Worm (Caenorhabditis elegans) whole organism, young adult: Measurements from ENCODE around the gene hlh-6.

Experiments
- B0019.2 ChIP-seq: fragments of 200-800 bp; sonication (Bioruptor generic); conservative IDR thresholded peaks from 2 replicates; pipeline ENCODE4 v1.3.6; 2022; ENCODE audit warnings: missing genetic modification reagents, missing genetic modification characterization, missing compliant biosample characterization
- B0035.1 ChIP-seq: sonication (generic microtip); optimal IDR thresholded peaks from 2 replicates; lab custom pipeline; 2016; ENCODE audit warnings: missing genetic modification characterization, mild to moderate bottlenecking, missing compliant biosample characterization, missing genotype, missing genetic modification reagents
- B0261.1 ChIP-seq: sonication (generic microtip); optimal IDR thresholded peaks from 2 replicates; lab custom pipeline; 2016; ENCODE audit warnings: mild to moderate bottlenecking, missing genetic modification characterization, moderate library complexity, missing compliant biosample characterization
- C06A6.2 ChIP-seq: fragments of 200-800 bp; sonication (Bioruptor generic); conservative IDR thresholded peaks from 2 replicates; pipeline ENCODE4 v1.3.6; 2022; ENCODE audit warnings: missing genetic modification characterization, missing compliant biosample characterization
- F23B12.7 ChIP-seq: sonication (generic microtip); optimal IDR thresholded peaks from 2 replicates; lab custom pipeline; 2017; ENCODE audit warnings: missing genetic modification characterization, mild to moderate bottlenecking, missing compliant biosample characterization, antibody characterized with exemption, moderate library complexity; ENCODE audit not compliant: insufficient read depth
- F49E8.2 ChIP-seq: sonication (generic microtip); optimal IDR thresholded peaks from 3 replicates; lab custom pipeline; 2017; ENCODE audit warnings: missing genetic modification characterization, mild to moderate bottlenecking, missing compliant biosample characterization, antibody characterized with exemption, moderate library complexity; ENCODE audit not compliant: insufficient read depth
- F52B5.7 ChIP-seq: sonication (generic microtip); optimal IDR thresholded peaks from 2 replicates; lab custom pipeline; 2016; ENCODE audit warnings: mild to moderate bottlenecking, missing genetic modification characterization, missing compliant biosample characterization
- F57C9.4 ChIP-seq: sonication (generic microtip); optimal IDR thresholded peaks from 2 replicates; lab custom pipeline; 2017; ENCODE audit warnings: mild to moderate bottlenecking, missing genetic modification characterization, missing compliant biosample characterization
- K11D2.4 ChIP-seq: fragments of 200-800 bp; sonication (Bioruptor generic); IDR thresholded peaks from 2 replicates; pipeline ENCODE4 v1.3.6; 2022; ENCODE audit warnings: missing genetic modification reagents, missing genetic modification characterization, missing compliant biosample characterization
- T26A5.8 ChIP-seq: sonication (generic microtip); optimal IDR thresholded peaks from 2 replicates; lab custom pipeline; 2016; ENCODE audit warnings: missing genetic modification characterization, missing compliant biosample characterization
- Y53F4B.3 ChIP-seq: fragments of 200-800 bp; sonication (Bioruptor generic); IDR thresholded peaks from 2 replicates; pipeline ENCODE4 v1.3.6; 2022; ENCODE audit warnings: missing genetic modification reagents, missing genetic modification characterization, missing compliant biosample characterization
- Y67H2A.10 ChIP-seq: fragments of 200-800 bp; sonication (Bioruptor generic); conservative IDR thresholded peaks from 2 replicates; pipeline ENCODE4 v1.3.6; 2022; ENCODE audit warnings: missing genetic modification reagents, missing genetic modification characterization, missing compliant biosample characterization
- Y79H2A.3 ChIP-seq: fragments of 200-800 bp; sonication (Bioruptor generic); conservative IDR thresholded peaks from 2 replicates; pipeline ENCODE4 v1.3.6; 2022; ENCODE audit warnings: missing genetic modification reagents, missing genetic modification characterization, missing compliant biosample characterization
- ZK185.1 ChIP-seq: sonication (generic microtip); optimal IDR thresholded peaks from 2 replicates; lab custom pipeline; 2016; ENCODE audit warnings: mild to moderate bottlenecking, missing genetic modification characterization, missing compliant biosample characterization; ENCODE audit not compliant: poor library complexity, severe bottlenecking
- aptf-2 ChIP-seq: fragments of 200-800 bp; sonication (Bioruptor generic); conservative IDR thresholded peaks from 2 replicates; pipeline ENCODE4 v1.3.6; 2022; ENCODE audit warnings: missing genetic modification reagents, missing genetic modification characterization, missing compliant biosample characterization
- bed-1 ChIP-seq: fragments of 200-800 bp; sonication (Bioruptor generic); IDR thresholded peaks from 2 replicates; pipeline ENCODE4 v1.3.6; 2022; ENCODE audit warnings: missing genetic modification reagents, missing genetic modification characterization, missing compliant biosample characterization
- bed-2 ChIP-seq: fragments of 200-800 bp; sonication (Bioruptor generic); IDR thresholded peaks from 2 replicates; pipeline ENCODE4 v1.3.6; 2022; ENCODE audit warnings: missing genetic modification reagents, missing genetic modification characterization, missing compliant biosample characterization
- cebp-2 ChIP-seq: fragments of 200-800 bp; sonication (Bioruptor generic); IDR thresholded peaks from 2 replicates; pipeline ENCODE4 v1.3.6; 2022; ENCODE audit warnings: missing genetic modification characterization, missing compliant biosample characterization
- ceh-100 ChIP-seq: fragments of 200-800 bp; sonication (Bioruptor generic); IDR thresholded peaks from 2 replicates; pipeline ENCODE4 v1.3.6; 2022; ENCODE audit warnings: missing genetic modification reagents, missing genetic modification characterization, missing compliant biosample characterization
- ceh-27 ChIP-seq: fragments of 200-800 bp; sonication (Bioruptor generic); optimal IDR thresholded peaks from 2 replicates; lab custom pipeline; 2018; ENCODE audit warnings: mild to moderate bottlenecking, missing genetic modification characterization, moderate library complexity, missing compliant biosample characterization
- ceh-58 ChIP-seq: fragments of 200-800 bp; sonication (Bioruptor generic); IDR thresholded peaks from 2 replicates; pipeline ENCODE4 v1.3.6; 2022; ENCODE audit warnings: missing genetic modification characterization, missing compliant biosample characterization
- ceh-79 ChIP-seq: sonication (generic microtip); optimal IDR thresholded peaks from 2 replicates; lab custom pipeline; 2017; ENCODE audit warnings: mild to moderate bottlenecking, missing genetic modification characterization, missing compliant biosample characterization
- dox-1 ChIP-seq: fragments of 200-800 bp; sonication (Bioruptor generic); IDR thresholded peaks from 2 replicates; pipeline ENCODE4 v1.3.6; 2022; ENCODE audit warnings: missing genetic modification reagents, missing genetic modification characterization, missing compliant biosample characterization
- efl-1 ChIP-seq: fragments of 150-350 bp; optimal IDR thresholded peaks from 2 replicates; lab custom pipeline; 2014; ENCODE audit warnings: missing biosample characterization, missing genetic modification reagents, missing genetic modification characterization
- egl-44 ChIP-seq: fragments of 200-800 bp; sonication (Bioruptor generic); IDR thresholded peaks from 2 replicates; pipeline ENCODE4 v1.3.6; 2022; ENCODE audit warnings: missing genetic modification reagents, missing genetic modification characterization, missing compliant biosample characterization
- egrh-3 ChIP-seq: fragments of 200-800 bp; sonication (Bioruptor generic); IDR thresholded peaks from 2 replicates; pipeline ENCODE4 v1.3.6; 2022; ENCODE audit warnings: missing genetic modification reagents, missing genetic modification characterization, missing compliant biosample characterization
- fkh-3 ChIP-seq: sonication (generic microtip); optimal IDR thresholded peaks from 2 replicates; lab custom pipeline; 2016; ENCODE audit warnings: mild to moderate bottlenecking, missing genetic modification characterization, missing compliant biosample characterization
- him-1 ChIP-seq: sonication (generic microtip); optimal IDR thresholded peaks from 2 replicates; lab custom pipeline; 2016; ENCODE audit warnings: missing genotype, missing genetic modification reagents, missing genetic modification characterization, missing compliant biosample characterization
- hlh-26 ChIP-seq: fragments of 200-800 bp; sonication (Bioruptor generic); conservative IDR thresholded peaks from 2 replicates; pipeline ENCODE4 v1.3.6; 2022; ENCODE audit warnings: missing genetic modification reagents, missing genetic modification characterization, missing compliant biosample characterization
- hmg-20 ChIP-seq: fragments of 200-800 bp; sonication (Bioruptor generic); IDR thresholded peaks from 2 replicates; pipeline ENCODE4 v1.3.6; 2022; ENCODE audit warnings: missing genetic modification reagents, missing genetic modification characterization, missing compliant biosample characterization
- hrde-1 ChIP-seq: sonication (generic microtip); optimal IDR thresholded peaks from 2 replicates; lab custom pipeline; 2016; ENCODE audit warnings: missing genetic modification characterization, mild to moderate bottlenecking, missing compliant biosample characterization, moderate library complexity, missing genotype, missing genetic modification reagents, borderline replicate concordance
- hsf-1 ChIP-seq: fragments of 200-800 bp; sonication (Bioruptor generic); IDR thresholded peaks from 2 replicates; pipeline ENCODE4 v1.3.6; 2022; ENCODE audit warnings: missing genetic modification reagents, missing genetic modification characterization, missing compliant biosample characterization
- let-607 ChIP-seq, 2 experiments: fragments of 200-800 bp in 1 of 2; sonication (Bioruptor generic) in 1 of 2; sonication (generic microtip) in 1 of 2; optimal IDR thresholded peaks; 2 replicates each; lab custom pipeline; 2016 to 2018; ENCODE audit warnings: mild to moderate bottlenecking in 2 of 2, missing compliant biosample characterization in 2 of 2, missing genetic modification characterization in 2 of 2, moderate library complexity in 2 of 2, missing genotype in 1 of 2
- lin-35 ChIP-seq, 3 experiments: fragments of 150-350 bp in 2 of 3; sonication (generic microtip) in 1 of 3; optimal IDR thresholded peaks; 2 replicates each; lab custom pipeline; 2014 to 2018; ENCODE audit warnings: missing biosample characterization in 3 of 3, missing genetic modification characterization in 3 of 3, missing genetic modification reagents in 3 of 3
- mxl-1 ChIP-seq: sonication (generic microtip); optimal IDR thresholded peaks from 2 replicates; lab custom pipeline; 2016; ENCODE audit warnings: missing genetic modification characterization, missing compliant biosample characterization
- pha-4 ChIP-seq: fragments of 150-350 bp; sonication (generic microtip); optimal IDR thresholded peaks from 2 replicates; lab custom pipeline; 2014; ENCODE audit warnings: missing biosample characterization, missing genetic modification reagents, missing genetic modification characterization
- rcor-1 ChIP-seq: fragments of 200-800 bp; sonication (Bioruptor generic); IDR thresholded peaks from 2 replicates; pipeline ENCODE4 v1.3.6; 2022; ENCODE audit warnings: missing genetic modification reagents, missing genetic modification characterization, missing compliant biosample characterization
- repo-1 ChIP-seq: sonication (generic microtip); optimal IDR thresholded peaks from 2 replicates; lab custom pipeline; 2017; ENCODE audit warnings: mild to moderate bottlenecking, missing genetic modification characterization, missing compliant biosample characterization
- snpc-4 ChIP-seq, 5 experiments: fragments of 150-350 bp in 1 of 5; sonication (generic microtip) in 4 of 5; optimal IDR thresholded peaks; 2 replicates each; lab custom pipeline; 2014 to 2018; ENCODE audit warnings: missing genetic modification characterization in 5 of 5, missing biosample characterization in 3 of 5, antibody characterized with exemption in 2 of 5, mild to moderate bottlenecking in 2 of 5, missing compliant biosample characterization in 2 of 5, missing genotype in 2 of 5, moderate library complexity in 2 of 5, missing genetic modification reagents in 1 of 5
- sptf-2 ChIP-seq: fragments of 200-800 bp; sonication (Bioruptor generic); optimal IDR thresholded peaks from 2 replicates; lab custom pipeline; 2018; ENCODE audit warnings: mild to moderate bottlenecking, missing genetic modification characterization, missing compliant biosample characterization
- tbp1 ChIP-seq: fragments of 200-800 bp; sonication (Bioruptor generic); optimal IDR thresholded peaks from 2 replicates; lab custom pipeline; 2018; ENCODE audit warnings: mild to moderate bottlenecking, missing genetic modification characterization, missing compliant biosample characterization
- tbx-9 ChIP-seq: sonication (generic microtip); optimal IDR thresholded peaks from 2 replicates; lab custom pipeline; 2016; ENCODE audit warnings: borderline replicate concordance, missing genetic modification characterization, inconsistent platforms, missing compliant biosample characterization
- unc-62 ChIP-seq: fragments of 150-350 bp; optimal IDR thresholded peaks from 2 replicates; lab custom pipeline; 2014; ENCODE audit warnings: missing biosample characterization, missing genetic modification reagents, missing genetic modification characterization
- zim-3 ChIP-seq: sonication (generic microtip); optimal IDR thresholded peaks from 2 replicates; lab custom pipeline; 2017; ENCODE audit warnings: mild to moderate bottlenecking, missing genetic modification characterization, moderate library complexity, missing compliant biosample characterization
- ztf-18 ChIP-seq: sonication (generic microtip); optimal IDR thresholded peaks from 2 replicates; lab custom pipeline; 2016; ENCODE audit warnings: missing genotype, mild to moderate bottlenecking, missing genetic modification characterization, missing compliant biosample characterization
- ztf-22 ChIP-seq: fragments of 200-800 bp; sonication (Bioruptor generic); optimal IDR thresholded peaks from 2 replicates; lab custom pipeline; 2018; ENCODE audit warnings: mild to moderate bottlenecking, missing genetic modification characterization, moderate library complexity, missing compliant biosample characterization
- ztf-26 ChIP-seq: sonication (generic microtip); optimal IDR thresholded peaks from 2 replicates; lab custom pipeline; 2017; ENCODE audit warnings: missing genetic modification characterization, missing compliant biosample characterization
- ztf-3 ChIP-seq: fragments of 200-800 bp; sonication (Bioruptor generic); optimal IDR thresholded peaks from 2 replicates; lab custom pipeline; 2018; ENCODE audit warnings: mild to moderate bottlenecking, missing genetic modification characterization, missing compliant biosample characterization

Gene hlh-6

ce11 chrII:9591071-9591470, 23.6 kb downstream of the hlh-6 start, which contains the start of the genes E02H1.1 and tag-124 (continued):
- no peak for TF ChIP-seq ztf-22
- TF ChIP-seq F52B5.7 (tag; lab: Kevin White, UChicago) = no peak
- TF ChIP-seq unc-62 (GFP tag; lab: Kevin White, UChicago) = no peak
- TF ChIP-seq sptf-2 (GFP tag; lab: Kevin White, UChicago) = no peak
- no peak for TF ChIP-seq aptf-2 (GFP tag; lab: Robert Waterston, UW)
- TF ChIP-seq lin-35 (GFP tag; optimal IDR thresholded peaks at IDR 0.05; lab: Kevin White, UChicago) = peak in 1 of 3 experiments; percentile 48
- TF ChIP-seq hsf-1 (GFP tag; lab: Robert Waterston, UW) = no peak
- TF ChIP-seq rcor-1 = peak; percentile 62
- no peak for TF ChIP-seq Y53F4B.3 (GFP tag; lab: Robert Waterston, UW)
- TF ChIP-seq bed-2 (GFP tag; lab: Robert Waterston, UW) = 0 out of 2 replicates have a peak, but pooled peaks have one; percentile 34
- TF ChIP-seq ceh-58 (GFP tag; lab: Robert Waterston, UW) = no peak
- no peak for TF ChIP-seq F57C9.4 (tag; lab: Kevin White, UChicago)
- TF ChIP-seq hmg-20 = no peak
- no peak for TF ChIP-seq fkh-3 (tag; lab: Kevin White, UChicago)
- TF ChIP-seq ZK185.1 (tag; lab: Kevin White, UChicago) = peak; percentile 93
- no peak for TF ChIP-seq hrde-1 (tag; lab: Kevin White, UChicago)
- TF ChIP-seq ztf-26 (tag; lab: Kevin White, UChicago) = no peak
- peak in 1 of 2 experiments; percentile 62 for TF ChIP-seq let-607 (tag; optimal IDR thresholded peaks at IDR 0.05; lab: Kevin White, UChicago)
- TF ChIP-seq Y79H2A.3 (GFP tag; lab: Robert Waterston, UW) = no peak
- peak; percentile 69 for TF ChIP-seq ceh-27 (GFP tag; lab: Kevin White, UChicago)
- TF ChIP-seq tbx-9 (tag; lab: Kevin White, UChicago) = no peak
- no peak for TF ChIP-seq T26A5.8 (tag; lab: Kevin White, UChicago)
- TF ChIP-seq F23B12.7 (tag; lab: Kevin White, UChicago) = no peak
- peak; percentile 21 for TF ChIP-seq tbp1 (GFP tag; lab: Kevin White, UChicago)
- TF ChIP-seq C06A6.2 (GFP tag; lab: Robert Waterston, UW) = no peak
- TF ChIP-seq ztf-18 = no peak
- no peak for TF ChIP-seq F49E8.2 (tag; lab: Kevin White, UChicago)
- no peak for TF ChIP-seq B0019.2 (GFP tag; lab: Robert Waterston, UW)
- TF ChIP-seq pha-4 (tag; lab: Kevin White, UChicago) = no peak
- no peak for TF ChIP-seq efl-1 (GFP tag; lab: Kevin White, UChicago)
- TF ChIP-seq snpc-4 (GFP tag; optimal IDR thresholded peaks at IDR 0.05; lab: Kevin White, UChicago) = no peak
- TF ChIP-seq snpc-4 (tag; optimal IDR thresholded peaks at IDR 0.05; lab: Kevin White, UChicago) = peak in 2 of 4 experiments; percentile 22 to 29
- no peak for TF ChIP-seq hlh-26 (GFP tag; lab: Robert Waterston, UW)
- TF ChIP-seq egl-44 (GFP tag; lab: Robert Waterston, UW) = no peak
- peak; percentile 76; the same call in 1 of the 2 replicates for TF ChIP-seq K11D2.4 (GFP tag; lab: Robert Waterston, UW)
- no peak for TF ChIP-seq egrh-3
- no peak for TF ChIP-seq ztf-3
- TF ChIP-seq B0261.1 (tag; lab: Kevin White, UChicago) = no peak
- peak; percentile 37; the same call in 1 of the 2 replicates for TF ChIP-seq dox-1 (GFP tag; lab: Robert Waterston, UW)
- TF ChIP-seq B0035.1 (tag; lab: Kevin White, UChicago) = no peak
- no peak for TF ChIP-seq mxl-1 (tag; lab: Kevin White, UChicago)
- TF ChIP-seq bed-1 (GFP tag; lab: Robert Waterston, UW) = no peak
- TF ChIP-seq ceh-100 = peak; percentile 57
- TF ChIP-seq repo-1 = no peak
- no peak for TF ChIP-seq ceh-79 (tag; lab: Kevin White, UChicago)
- TF ChIP-seq cebp-2 (GFP tag; lab: Robert Waterston, UW) = no peak
- TF ChIP-seq Y67H2A.10 (GFP tag; lab: Robert Waterston, UW) = no peak
- TF ChIP-seq him-1 (tag; lab: Kevin White, UChicago) = peak; percentile 40
- no peak for TF ChIP-seq zim-3 (tag; lab: Kevin White, UChicago)
